Worm (Caenorhabditis elegans) whole organism, early embryonic: ENCODE results near the gene twk-39.

ENCODE experiments used
- B0310.2 ChIP-seq: sonication (generic microtip); optimal IDR thresholded peaks from 2 replicates; lab custom pipeline; 2016; ENCODE audit warnings: mild to moderate bottlenecking, missing genetic modification characterization, missing compliant biosample characterization
- F13C5.2 ChIP-seq: sonication (generic microtip); optimal IDR thresholded peaks from 2 replicates; lab custom pipeline; 2017; ENCODE audit warnings: mild to moderate bottlenecking, missing genetic modification characterization, inconsistent platforms, missing compliant biosample characterization
- ama-1 ChIP-seq: fragments of 150-350 bp; optimal IDR thresholded peaks from 2 replicates; lab custom pipeline; 2014
- ceh-13 ChIP-seq: fragments of 200-800 bp; sonication (Bioruptor generic); optimal IDR thresholded peaks from 2 replicates; lab custom pipeline; 2018; ENCODE audit warnings: mild to moderate bottlenecking, missing genetic modification characterization, missing compliant biosample characterization
- ceh-36 ChIP-seq: sonication (generic microtip); optimal IDR thresholded peaks from 2 replicates; lab custom pipeline; 2016; ENCODE audit warnings: missing genetic modification characterization, inconsistent platforms, missing compliant biosample characterization
- ets-7 ChIP-seq: sonication (generic microtip); optimal IDR thresholded peaks from 2 replicates; lab custom pipeline; 2016; ENCODE audit warnings: missing genotype, missing genetic modification characterization, missing compliant biosample characterization
- flt-1 ChIP-seq: fragments of 200-800 bp; sonication (Bioruptor generic); IDR thresholded peaks from 2 replicates; pipeline ENCODE4 v1.3.6; 2022; ENCODE audit warnings: missing genetic modification characterization, missing compliant biosample characterization
- hmbx-1 ChIP-seq: sonication (generic microtip); optimal IDR thresholded peaks from 2 replicates; lab custom pipeline; 2016; ENCODE audit warnings: mild to moderate bottlenecking, missing genetic modification characterization, missing compliant biosample characterization
- hmg-4 ChIP-seq: fragments of 200-800 bp; sonication (Bioruptor generic); optimal IDR thresholded peaks from 2 replicates; lab custom pipeline; 2018; ENCODE audit warnings: mild to moderate bottlenecking, missing genetic modification characterization, missing compliant biosample characterization
- hnd-1 ChIP-seq: sonication (generic microtip); optimal IDR thresholded peaks from 2 replicates; lab custom pipeline; 2016; ENCODE audit warnings: missing genetic modification characterization, missing compliant biosample characterization
- pes-1 ChIP-seq: fragments of 200-800 bp; sonication (Bioruptor generic); IDR thresholded peaks from 2 replicates; pipeline ENCODE4 v1.3.6; 2022; ENCODE audit warnings: missing genetic modification reagents, missing genetic modification characterization, missing compliant biosample characterization
- scrt-1 ChIP-seq: fragments of 200-800 bp; sonication (Bioruptor generic); IDR thresholded peaks from 2 replicates; pipeline ENCODE4 v1.3.6; 2022; ENCODE audit warnings: missing genetic modification characterization, missing compliant biosample characterization
- sea-1 ChIP-seq: fragments of 200-800 bp; sonication (Bioruptor generic); conservative IDR thresholded peaks from 2 replicates; pipeline ENCODE4 v1.3.6; 2022; ENCODE audit warnings: missing genetic modification characterization, missing compliant biosample characterization
- tbx-37 ChIP-seq: fragments of 200-800 bp; sonication (Bioruptor generic); conservative IDR thresholded peaks from 2 replicates; pipeline ENCODE4 v1.3.6; 2022; ENCODE audit warnings: missing genetic modification reagents, missing genetic modification characterization, missing compliant biosample characterization

DNA sequence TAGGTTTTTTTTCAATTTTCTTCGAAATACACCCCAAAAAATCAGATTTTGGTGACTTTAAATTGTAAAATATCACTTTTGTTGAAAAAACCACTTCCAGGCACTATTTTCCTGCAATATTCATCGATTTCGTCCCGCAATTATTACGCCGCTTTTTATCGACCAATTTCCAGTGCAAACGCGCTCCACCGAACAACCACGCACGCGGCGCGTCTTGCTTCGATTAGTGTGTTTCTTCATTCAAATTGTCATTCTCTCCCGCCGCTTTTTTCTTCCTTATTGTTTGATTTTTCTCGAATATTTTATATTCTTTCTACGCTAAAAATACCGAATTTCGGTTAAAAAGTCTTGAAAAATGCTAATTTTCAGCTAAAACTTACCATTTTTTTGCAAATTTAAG is 30.1 kb downstream of the twk-39 start:
- TF ChIP-seq ets-7 (tag; lab: Kevin White, UChicago): no peak
- no peak for TF ChIP-seq ama-1
- TF ChIP-seq hmbx-1 (tag; lab: Kevin White, UChicago): no peak
- no peak for TF ChIP-seq B0310.2 (tag; lab: Kevin White, UChicago)
- TF ChIP-seq scrt-1 (GFP tag; lab: Robert Waterston, UW): no peak
- TF ChIP-seq ceh-13: no peak
- no peak for TF ChIP-seq tbx-37 (GFP tag; lab: Robert Waterston, UW)
- TF ChIP-seq pes-1 (GFP tag; lab: Robert Waterston, UW): peak; percentile 26; the same call in 1 of the 2 replicates
- peak; percentile 8 for TF ChIP-seq hmg-4 (GFP tag; lab: Kevin White, UChicago)
- TF ChIP-seq flt-1 (GFP tag; lab: Robert Waterston, UW): 0 out of 2 replicates have a peak, but pooled peaks have one; percentile 32
- no peak for TF ChIP-seq hnd-1 (tag; lab: Kevin White, UChicago)
- TF ChIP-seq sea-1 (GFP tag; lab: Robert Waterston, UW): 0 out of 2 replicates have a peak, but pooled peaks have one; percentile 45
- no peak for TF ChIP-seq ceh-36 (tag; lab: Kevin White, UChicago)
- TF ChIP-seq F13C5.2 (tag; lab: Kevin White, UChicago): peak; percentile 10
